Worm (Caenorhabditis elegans): ENCODE measurements around the gene srd-70.

Gene srd-70

ce11 chrV:20479013-20479739 is 25.3 kb downstream of the srd-70 start, which contains the start of the genes calf-1 and rpl-2 (continued):
- TF ChIP-seq Y75B8A.6 (GFP tag; IDR thresholded peaks at IDR 0.05) = no peak
- no peak for TF ChIP-seq nhr-25 (tag; optimal IDR thresholded peaks at IDR 0.05; ENCODE audit: borderline replicate concordance, insufficient read depth)
- TF ChIP-seq hif-1 (tag; optimal IDR thresholded peaks at IDR 0.05) = peak in 1 of 2 experiments; percentile 43
- TF ChIP-seq F49E8.2 (tag; optimal IDR thresholded peaks at IDR 0.05; ENCODE audit: borderline replicate concordance) = no peak
- no peak for TF ChIP-seq nhr-41 (GFP tag; IDR thresholded peaks at IDR 0.05)
- TF ChIP-seq nhr-11 (tag; optimal IDR thresholded peaks at IDR 0.05) = peak; percentile 23
- no peak for TF ChIP-seq spr-1 (tag; optimal IDR thresholded peaks at IDR 0.05)
- TF ChIP-seq dpl-1 (GFP tag; optimal IDR thresholded peaks at IDR 0.05) = peak; percentile 55
- peak; percentile 22 for TF ChIP-seq rbr-2 (tag; optimal IDR thresholded peaks at IDR 0.05)

ce11 chrV:20480227-20480626 is 26.3 kb downstream of the srd-70 start:
- peak; percentile 82; the same call in 1 of the 2 replicates for TF ChIP-seq F44E2.7 (GFP tag; IDR thresholded peaks at IDR 0.05)

- TF ChIP-seq snpc-1.2 (GFP tag; IDR thresholded peaks at IDR 0.05) = peak; percentile 67
- TF ChIP-seq F44E2.7 (GFP tag; IDR thresholded peaks at IDR 0.05) = 0 out of 2 replicates have a peak, but pooled peaks have one; percentile 74
- no peak for TF ChIP-seq nhr-28 (tag; optimal IDR thresholded peaks at IDR 0.05)
- no peak for TF ChIP-seq lin-39 (tag; optimal IDR thresholded peaks at IDR 0.05)
- TF ChIP-seq lin-38 (GFP tag; IDR thresholded peaks at IDR 0.05) = 0 out of 2 replicates have a peak, but pooled peaks have one; percentile 21
- 0 out of 2 replicates have a peak, but pooled peaks have one; percentile 49 for TF ChIP-seq Y105C5A.15 (GFP tag; IDR thresholded peaks at IDR 0.05)
- TF ChIP-seq nhr-76 (tag; optimal IDR thresholded peaks at IDR 0.05) = no peak
- TF ChIP-seq ceh-44 (GFP tag; IDR thresholded peaks at IDR 0.05) = no peak
- no peak for TF ChIP-seq ceh-28 (tag; optimal IDR thresholded peaks at IDR 0.05)
- TF ChIP-seq egl-43 (GFP tag; IDR thresholded peaks at IDR 0.05) = 0 out of 2 replicates have a peak, but pooled peaks have one; percentile 17
- TF ChIP-seq tra-1 (GFP tag; IDR thresholded peaks at IDR 0.05) = 0 out of 2 replicates have a peak, but pooled peaks have one; percentile 6
- no peak for TF ChIP-seq nhr-111 (GFP tag; optimal IDR thresholded peaks at IDR 0.05)
Observed at ce11 chrV:20480790-20481189, 26.9 kb downstream of the srd-70 start.

- TF ChIP-seq set-16 (GFP tag; IDR thresholded peaks at IDR 0.05) = no peak
- TF ChIP-seq F37D6.2 (tag; optimal IDR thresholded peaks at IDR 0.05) = no peak
- TF ChIP-seq lin-38 (GFP tag; IDR thresholded peaks at IDR 0.05) = no peak
- no peak for TF ChIP-seq nhr-76 (tag; optimal IDR thresholded peaks at IDR 0.05)
- TF ChIP-seq dmd-8 (GFP tag; IDR thresholded peaks at IDR 0.05) = no peak
- no peak for TF ChIP-seq sdz-12 (GFP tag; optimal IDR thresholded peaks at IDR 0.05)
- no peak for TF ChIP-seq Y5F2A.4 (GFP tag; optimal IDR thresholded peaks at IDR 0.05)
Observed at ce11 chrV:20485285-20485684, 31.4 kb downstream of the srd-70 start, which contains the start of gene dhcr-7. Gene dhcr-7, minus strand, starts transcription at chrV:20485385.

- TF ChIP-seq lsy-2 (tag; optimal IDR thresholded peaks at IDR 0.05) (peak in 1 of 2 experiments; percentile 12), F37D6.2 (tag; optimal IDR thresholded peaks at IDR 0.05) (no peak), hlh-30 (tag; optimal IDR thresholded peaks at IDR 0.05; ENCODE audit: insufficient read depth) (peak; percentile 2)
Observed at ce11 chrV:20486549-20486948, 32.6 kb downstream of the srd-70 start.

- no peak for TF ChIP-seq mdl-1 (tag; optimal IDR thresholded peaks at IDR 0.05)
- peak in 1 of 2 experiments; percentile 77 for TF ChIP-seq unc-62 (GFP tag; optimal IDR thresholded peaks at IDR 0.05 in 1 of 2)
- TF ChIP-seq unc-62 (tag; optimal IDR thresholded peaks at IDR 0.05) = no peak
Observed at ce11 chrV:20489102-20489501, 35.2 kb downstream of the srd-70 start, which contains the start of gene srbc-78. Gene srbc-78, minus strand, starts transcription at chrV:20489202.

All from whole organism, L4 larva.